Worm (Caenorhabditis elegans) whole organism, L2 larva: ENCODE data around the gene F45E4.5.

Experiments
- C34F6.9 ChIP-seq: fragments of 150-350 bp; optimal IDR thresholded peaks from 2 replicates; lab custom pipeline; 2014; ENCODE audit warnings: missing biosample characterization, missing genetic modification characterization
- F13H6.1 ChIP-seq: sonication (generic microtip); optimal IDR thresholded peaks from 2 replicates; lab custom pipeline; 2016; ENCODE audit warnings: missing genetic modification characterization, missing compliant biosample characterization
- R02D3.7 ChIP-seq: fragments of 150-350 bp; optimal IDR thresholded peaks from 2 replicates; lab custom pipeline; 2014; ENCODE audit warnings: missing biosample characterization, missing genetic modification characterization
- Y55F3AM.14 ChIP-seq: fragments of 200-800 bp; sonication (Bioruptor generic); optimal IDR thresholded peaks from 2 replicates; lab custom pipeline; 2018; ENCODE audit warnings: mild to moderate bottlenecking, missing genetic modification characterization, missing compliant biosample characterization
- ZK546.5 ChIP-seq: sonication (generic microtip); optimal IDR thresholded peaks from 2 replicates; lab custom pipeline; 2017; ENCODE audit warnings: missing biosample characterization, missing genetic modification characterization
- alr-1 ChIP-seq: fragments of 150-350 bp; optimal IDR thresholded peaks from 2 replicates; lab custom pipeline; 2014; ENCODE audit warnings: missing biosample characterization, missing genetic modification characterization
- aly-2 ChIP-seq: fragments of 150-350 bp; optimal IDR thresholded peaks from 2 replicates; lab custom pipeline; 2014; ENCODE audit warnings: missing biosample characterization, missing genetic modification characterization
- ama-1 ChIP-seq: fragments of 150-350 bp; optimal IDR thresholded peaks from 2 replicates; lab custom pipeline; 2018; ENCODE audit warnings: inconsistent platforms
- blmp-1 ChIP-seq: sonication (generic microtip); optimal IDR thresholded peaks from 2 replicates; lab custom pipeline; 2017; ENCODE audit warnings: missing genetic modification characterization, mild to moderate bottlenecking, missing compliant biosample characterization, antibody characterized with exemption, moderate library complexity; ENCODE audit not compliant: insufficient read depth
- ceh-16 ChIP-seq: fragments of 150-350 bp; optimal IDR thresholded peaks from 2 replicates; lab custom pipeline; 2014; ENCODE audit warnings: missing biosample characterization, missing genetic modification characterization
- ceh-82 ChIP-seq: fragments of 150-350 bp; optimal IDR thresholded peaks from 2 replicates; lab custom pipeline; 2014; ENCODE audit warnings: missing biosample characterization, missing genetic modification characterization
- crh-2 ChIP-seq: sonication (generic microtip); optimal IDR thresholded peaks from 2 replicates; lab custom pipeline; 2017; ENCODE audit warnings: missing biosample characterization, missing genetic modification characterization
- dmd-4 ChIP-seq: sonication (generic microtip); optimal IDR thresholded peaks from 2 replicates; lab custom pipeline; 2017; ENCODE audit warnings: missing biosample characterization, missing genetic modification characterization
- egl-27 ChIP-seq: sonication (generic microtip); optimal IDR thresholded peaks from 3 replicates; lab custom pipeline; 2017; ENCODE audit warnings: missing biosample characterization, missing genetic modification reagents, missing genetic modification characterization
- elt-1 ChIP-seq: fragments of 150-350 bp; optimal IDR thresholded peaks from 2 replicates; lab custom pipeline; 2014; ENCODE audit warnings: missing biosample characterization, missing genetic modification characterization
- elt-3 ChIP-seq: sonication (generic microtip); optimal IDR thresholded peaks from 2 replicates; lab custom pipeline; 2017; ENCODE audit warnings: missing biosample characterization, missing genetic modification characterization
- fos-1 ChIP-seq: fragments of 150-350 bp; optimal IDR thresholded peaks from 2 replicates; lab custom pipeline; 2014; ENCODE audit warnings: missing biosample characterization, missing genetic modification characterization
- gmeb-1 ChIP-seq: fragments of 150-350 bp; optimal IDR thresholded peaks from 2 replicates; lab custom pipeline; 2014; ENCODE audit warnings: missing biosample characterization, missing genetic modification characterization
- lin-11 ChIP-seq: fragments of 150-350 bp; sonication (generic microtip); optimal IDR thresholded peaks from 2 replicates; lab custom pipeline; 2014; ENCODE audit warnings: missing biosample characterization, missing genetic modification characterization, inconsistent platforms, mixed read lengths
- lin-13 ChIP-seq: fragments of 150-350 bp; optimal IDR thresholded peaks from 2 replicates; lab custom pipeline; 2014; ENCODE audit warnings: missing biosample characterization, missing genetic modification reagents, missing genetic modification characterization
- lin-39 ChIP-seq: fragments of 150-350 bp; optimal IDR thresholded peaks from 2 replicates; lab custom pipeline; 2014; ENCODE audit warnings: missing biosample characterization, missing genetic modification reagents, missing genetic modification characterization
- lsy-2 ChIP-seq, 2 experiments: fragments of 150-350 bp in 1 of 2; sonication (generic microtip) in 1 of 2; optimal IDR thresholded peaks; 2 replicates each; lab custom pipeline; 2014 to 2017; ENCODE audit warnings: missing biosample characterization in 2 of 2, missing genetic modification characterization in 2 of 2
- mab-5 ChIP-seq: fragments of 150-350 bp; optimal IDR thresholded peaks from 2 replicates; lab custom pipeline; 2014; ENCODE audit warnings: missing biosample characterization, missing genetic modification characterization
- mbf-1 ChIP-seq: sonication (generic microtip); optimal IDR thresholded peaks from 2 replicates; lab custom pipeline; 2017; ENCODE audit warnings: missing biosample characterization, missing genetic modification characterization
- mdl-1 ChIP-seq, 2 experiments: fragments of 150-350 bp in 1 of 2; sonication (generic microtip) in 1 of 2; optimal IDR thresholded peaks; 2 replicates each; lab custom pipeline; 2017; ENCODE audit warnings: missing biosample characterization in 2 of 2, missing genetic modification characterization in 2 of 2
- nhr-10 ChIP-seq: sonication (generic microtip); optimal IDR thresholded peaks from 2 replicates; lab custom pipeline; 2017; ENCODE audit warnings: missing biosample characterization, missing genetic modification characterization
- nhr-11 ChIP-seq: fragments of 150-350 bp; optimal IDR thresholded peaks from 2 replicates; lab custom pipeline; 2014; ENCODE audit warnings: missing biosample characterization, missing genetic modification characterization
- nhr-12 ChIP-seq: fragments of 150-350 bp; optimal IDR thresholded peaks from 2 replicates; lab custom pipeline; 2014; ENCODE audit warnings: missing biosample characterization, missing genetic modification characterization
- nhr-129 ChIP-seq: fragments of 150-350 bp; optimal IDR thresholded peaks from 2 replicates; lab custom pipeline; 2014; ENCODE audit warnings: missing biosample characterization, missing genetic modification characterization
- nhr-21 ChIP-seq: fragments of 150-350 bp; optimal IDR thresholded peaks from 2 replicates; lab custom pipeline; 2014; ENCODE audit warnings: missing biosample characterization, missing genetic modification characterization
- nhr-23 ChIP-seq: fragments of 150-350 bp; optimal IDR thresholded peaks from 2 replicates; lab custom pipeline; 2014; ENCODE audit warnings: missing biosample characterization, missing genetic modification reagents, missing genetic modification characterization
- nhr-237 ChIP-seq: fragments of 150-350 bp; optimal IDR thresholded peaks from 2 replicates; lab custom pipeline; 2014; ENCODE audit warnings: missing biosample characterization, missing genetic modification characterization
- nhr-25 ChIP-seq: fragments of 150-350 bp; sonication (generic microtip); optimal IDR thresholded peaks from 3 replicates; lab custom pipeline; 2014; ENCODE audit warnings: missing biosample characterization, missing genetic modification characterization
- nhr-6 ChIP-seq: fragments of 150-350 bp; optimal IDR thresholded peaks from 2 replicates; lab custom pipeline; 2014; ENCODE audit warnings: missing biosample characterization, missing genetic modification characterization
- nhr-77 ChIP-seq: fragments of 150-350 bp; optimal IDR thresholded peaks from 2 replicates; lab custom pipeline; 2014; ENCODE audit warnings: missing biosample characterization, missing genetic modification characterization
- peb-1 ChIP-seq: fragments of 150-350 bp; optimal IDR thresholded peaks from 2 replicates; lab custom pipeline; 2014; ENCODE audit warnings: missing biosample characterization, missing genetic modification characterization
- sem-4 ChIP-seq: fragments of 150-350 bp; optimal IDR thresholded peaks from 2 replicates; lab custom pipeline; 2014; ENCODE audit warnings: missing biosample characterization, missing genetic modification reagents, missing genetic modification characterization
- skn-1 ChIP-seq: sonication (generic microtip); optimal IDR thresholded peaks from 2 replicates; lab custom pipeline; 2017; ENCODE audit warnings: missing biosample characterization, missing genetic modification characterization
- sma-3 ChIP-seq: sonication (generic microtip); optimal IDR thresholded peaks from 2 replicates; lab custom pipeline; 2016; ENCODE audit warnings: missing genetic modification reagents, missing genetic modification characterization, missing compliant biosample characterization
- sma-9 ChIP-seq, 2 experiments: fragments of 150-350 bp in 1 of 2; sonication (generic microtip) in 1 of 2; optimal IDR thresholded peaks; 2 replicates each; lab custom pipeline; 2014 to 2016; ENCODE audit warnings: missing genetic modification characterization in 2 of 2, mild to moderate bottlenecking in 1 of 2, missing biosample characterization in 1 of 2, missing compliant biosample characterization in 1 of 2, missing genetic modification reagents in 1 of 2, moderate library complexity in 1 of 2
- snpc-4 ChIP-seq: fragments of 150-350 bp; optimal IDR thresholded peaks from 2 replicates; lab custom pipeline; 2014; ENCODE audit warnings: missing biosample characterization, missing genetic modification characterization
- unc-39 ChIP-seq: fragments of 150-350 bp; optimal IDR thresholded peaks from 2 replicates; lab custom pipeline; 2014; ENCODE audit warnings: missing biosample characterization, missing genetic modification characterization
- unc-55 ChIP-seq: fragments of 150-350 bp; sonication (generic microtip); optimal IDR thresholded peaks from 3 replicates; lab custom pipeline; 2014; ENCODE audit warnings: missing biosample characterization, missing genetic modification reagents, missing genetic modification characterization
- unc-62 ChIP-seq: fragments of 150-350 bp; optimal IDR thresholded peaks from 2 replicates; lab custom pipeline; 2014; ENCODE audit warnings: missing biosample characterization, missing genetic modification reagents, missing genetic modification characterization
- zag-1 ChIP-seq: fragments of 150-350 bp; optimal IDR thresholded peaks from 2 replicates; lab custom pipeline; 2014; ENCODE audit warnings: missing biosample characterization, missing genetic modification characterization
- ztf-1 ChIP-seq: fragments of 200-800 bp; sonication (Bioruptor generic); conservative IDR thresholded peaks from 2 replicates; pipeline ENCODE4 v1.3.6; 2022; ENCODE audit warnings: missing genetic modification characterization, missing compliant biosample characterization
- ztf-11 ChIP-seq: sonication (generic microtip); optimal IDR thresholded peaks from 2 replicates; lab custom pipeline; 2017; ENCODE audit warnings: missing biosample characterization, missing genetic modification characterization
- ztf-4 ChIP-seq: fragments of 150-350 bp; optimal IDR thresholded peaks from 2 replicates; lab custom pipeline; 2014; ENCODE audit warnings: missing biosample characterization, missing genetic modification characterization

The F45E4.5 gene

ce11 chrIV:7632535-7632934 is 3.7 kb upstream of the F45E4.5 start, which contains the start of gene F45E4.6 (continued):
- TF ChIP-seq mbf-1 (tag; lab: Kevin White, UChicago) (no peak), nhr-237 (tag; lab: Kevin White, UChicago) (no peak), ztf-11 (tag; lab: Kevin White, UChicago) (no peak), sma-3 (GFP tag; lab: Kevin White, UChicago) (peak; percentile 15), elt-1 (tag; lab: Kevin White, UChicago) (no peak), ceh-82 (tag; lab: Kevin White, UChicago) (no peak), mdl-1 (tag; optimal IDR thresholded peaks at IDR 0.05; lab: Kevin White, UChicago) (no peak), elt-3 (tag; lab: Kevin White, UChicago) (no peak), zag-1 (no peak), nhr-11 (tag; lab: Kevin White, UChicago) (no peak), blmp-1 (tag; lab: Kevin White, UChicago) (no peak), peb-1 (tag; lab: Kevin White, UChicago) (no peak), snpc-4 (tag; lab: Kevin White, UChicago) (peak; percentile 17), aly-2 (tag; lab: Kevin White, UChicago) (no peak), unc-55 (peak; percentile 69), unc-62 (GFP tag; lab: Kevin White, UChicago) (no peak), lin-13 (GFP tag; lab: Kevin White, UChicago) (peak; percentile 38), ztf-4 (tag; lab: Kevin White, UChicago) (no peak), nhr-25 (tag; lab: Kevin White, UChicago) (no peak), nhr-77 (no peak), R02D3.7 (tag; lab: Kevin White, UChicago) (no peak), nhr-23 (tag; lab: Kevin White, UChicago) (no peak), lin-11 (no peak), ztf-1 (GFP tag; lab: Robert Waterston, UW) (no peak)

- TF ChIP-seq unc-62 (GFP tag; lab: Kevin White, UChicago) (no peak), crh-2 (tag; lab: Kevin White, UChicago) (peak; percentile 11), fos-1 (no peak), nhr-21 (tag; lab: Kevin White, UChicago) (no peak), skn-1 (tag; lab: Kevin White, UChicago) (no peak), mab-5 (tag; lab: Kevin White, UChicago) (no peak), gmeb-1 (tag; lab: Kevin White, UChicago) (no peak), lin-39 (no peak), C34F6.9 (tag; lab: Kevin White, UChicago) (peak; percentile 22), ZK546.5 (tag; lab: Kevin White, UChicago) (no peak), nhr-6 (no peak), ceh-82 (tag; lab: Kevin White, UChicago) (peak; percentile 28), peb-1 (tag; lab: Kevin White, UChicago) (no peak), nhr-23 (tag; lab: Kevin White, UChicago) (no peak), sma-9 (GFP tag; optimal IDR thresholded peaks at IDR 0.05; lab: Kevin White, UChicago) (no peak), sma-9 (tag; optimal IDR thresholded peaks at IDR 0.05; lab: Kevin White, UChicago) (no peak), blmp-1 (tag; lab: Kevin White, UChicago) (no peak), mdl-1 (tag; optimal IDR thresholded peaks at IDR 0.05; lab: Kevin White, UChicago) (no peak), lin-11 (no peak), R02D3.7 (tag; lab: Kevin White, UChicago) (no peak), unc-39 (tag; lab: Kevin White, UChicago) (no peak), nhr-25 (tag; lab: Kevin White, UChicago) (no peak), dmd-4 (tag; lab: Kevin White, UChicago) (no peak), F13H6.1 (peak; percentile 32), nhr-11 (tag; lab: Kevin White, UChicago) (no peak), zag-1 (no peak), nhr-129 (tag; lab: Kevin White, UChicago) (peak; percentile 11), sem-4 (tag; lab: Kevin White, UChicago) (peak; percentile 0), sma-3 (GFP tag; lab: Kevin White, UChicago) (no peak), egl-27 (tag; lab: Kevin White, UChicago) (no peak), Y55F3AM.14 (GFP tag; lab: Kevin White, UChicago) (no peak), nhr-10 (tag; lab: Kevin White, UChicago) (no peak), nhr-237 (tag; lab: Kevin White, UChicago) (no peak), mbf-1 (tag; lab: Kevin White, UChicago) (no peak), ama-1 (lab: Kevin White, UChicago) (no peak), nhr-77 (no peak), ceh-16 (tag; lab: Kevin White, UChicago) (no peak), nhr-12 (tag; lab: Kevin White, UChicago) (no peak), aly-2 (tag; lab: Kevin White, UChicago) (peak; percentile 52), ztf-4 (tag; lab: Kevin White, UChicago) (no peak), ztf-1 (GFP tag; lab: Robert Waterston, UW) (no peak), ztf-11 (tag; lab: Kevin White, UChicago) (no peak), lin-13 (GFP tag; lab: Kevin White, UChicago) (no peak), lsy-2 (tag; optimal IDR thresholded peaks at IDR 0.05; lab: Kevin White, UChicago) (peak in 1 of 2 experiments; percentile 14), unc-55 (no peak), elt-3 (tag; lab: Kevin White, UChicago) (no peak), snpc-4 (tag; lab: Kevin White, UChicago) (no peak), alr-1 (tag; lab: Kevin White, UChicago) (no peak), elt-1 (tag; lab: Kevin White, UChicago) (no peak)
- TF ChIP-seq, all 48 proteins: peak for 8
Measured at ce11 chrIV:7623868-7624267, 5.0 kb downstream of the F45E4.5 start.
